Worm (Caenorhabditis elegans) whole organism, mixed stage, embryonic: ENCODE data around the gene sru-3.

Experiments
- M03D4.4 ChIP-seq: sonication (generic microtip); optimal IDR thresholded peaks from 2 replicates; lab custom pipeline; 2017; ENCODE audit warnings: mild to moderate bottlenecking, missing genetic modification characterization, missing compliant biosample characterization
- bed-3 ChIP-seq: fragments of 200-800 bp; sonication (Bioruptor generic); optimal IDR thresholded peaks from 3 replicates; lab custom pipeline; 2018; ENCODE audit warnings: mild to moderate bottlenecking, missing genetic modification characterization, moderate library complexity, missing compliant biosample characterization
- blmp-1 ChIP-seq: fragments of 150-350 bp; optimal IDR thresholded peaks from 2 replicates; lab custom pipeline; 2014; ENCODE audit warnings: missing biosample characterization, missing genetic modification characterization
- ceh-39 ChIP-seq: fragments of 150-350 bp; optimal IDR thresholded peaks from 2 replicates; lab custom pipeline; 2014; ENCODE audit warnings: missing biosample characterization, missing genetic modification characterization
- ceh-43 ChIP-seq: fragments of 200-800 bp; sonication (Bioruptor generic); optimal IDR thresholded peaks from 2 replicates; lab custom pipeline; 2018; ENCODE audit warnings: mild to moderate bottlenecking, missing genetic modification characterization, moderate library complexity, missing compliant biosample characterization
- ceh-83 ChIP-seq: fragments of 200-800 bp; sonication (Bioruptor generic); optimal IDR thresholded peaks from 2 replicates; lab custom pipeline; 2018; ENCODE audit warnings: mild to moderate bottlenecking, missing genetic modification characterization, missing compliant biosample characterization
- ces-1 ChIP-seq: fragments of 150-350 bp; optimal IDR thresholded peaks from 2 replicates; lab custom pipeline; 2014; ENCODE audit warnings: missing biosample characterization, missing genetic modification reagents, missing genetic modification characterization
- cnd-1 ChIP-seq: fragments of 200-800 bp; sonication (Bioruptor generic); optimal IDR thresholded peaks from 2 replicates; lab custom pipeline; 2018; ENCODE audit warnings: mild to moderate bottlenecking, missing genetic modification characterization, missing compliant biosample characterization
- drap-1 ChIP-seq: fragments of 200-800 bp; sonication (Bioruptor generic); optimal IDR thresholded peaks from 3 replicates; lab custom pipeline; 2018; ENCODE audit warnings: mild to moderate bottlenecking, missing genetic modification characterization, missing compliant biosample characterization
- elt-1 ChIP-seq: sonication (generic microtip); optimal IDR thresholded peaks from 2 replicates; lab custom pipeline; 2017; ENCODE audit warnings: missing genetic modification characterization, mild to moderate bottlenecking, missing compliant biosample characterization, antibody characterized with exemption, moderate library complexity, borderline replicate concordance; ENCODE audit not compliant: insufficient read depth
- elt-3 ChIP-seq: fragments of 150-350 bp; optimal IDR thresholded peaks from 2 replicates; lab custom pipeline; 2014; ENCODE audit warnings: missing biosample characterization, missing genetic modification characterization
- flh-1 ChIP-seq: fragments of 200-800 bp; sonication (Bioruptor generic); optimal IDR thresholded peaks from 2 replicates; lab custom pipeline; 2018; ENCODE audit warnings: mild to moderate bottlenecking, missing genetic modification characterization, moderate library complexity, missing compliant biosample characterization
- ham-2 ChIP-seq: fragments of 200-800 bp; sonication (Bioruptor generic); optimal IDR thresholded peaks from 2 replicates; lab custom pipeline; 2018; ENCODE audit warnings: mild to moderate bottlenecking, missing genetic modification characterization, missing compliant biosample characterization
- hlh-1 ChIP-seq: fragments of 150-350 bp; optimal IDR thresholded peaks from 2 replicates; lab custom pipeline; 2014; ENCODE audit warnings: missing biosample characterization, missing genetic modification reagents, missing genetic modification characterization
- lin-13 ChIP-seq: fragments of 150-350 bp; optimal IDR thresholded peaks from 2 replicates; lab custom pipeline; 2014; ENCODE audit warnings: missing biosample characterization, missing genetic modification characterization
- lin-32 ChIP-seq: fragments of 200-800 bp; sonication (Bioruptor generic); optimal IDR thresholded peaks from 2 replicates; lab custom pipeline; 2018; ENCODE audit warnings: mild to moderate bottlenecking, missing genetic modification characterization, missing compliant biosample characterization
- lsy-2 ChIP-seq: fragments of 150-350 bp; optimal IDR thresholded peaks from 2 replicates; lab custom pipeline; 2014; ENCODE audit warnings: missing biosample characterization, missing genetic modification characterization
- mab-5 ChIP-seq: fragments of 150-350 bp; optimal IDR thresholded peaks from 2 replicates; lab custom pipeline; 2014; ENCODE audit warnings: missing biosample characterization, missing genetic modification characterization
- mep-1 ChIP-seq: fragments of 150-350 bp; optimal IDR thresholded peaks from 2 replicates; lab custom pipeline; 2017; ENCODE audit warnings: missing biosample characterization, missing genetic modification reagents, missing genetic modification characterization, inconsistent platforms
- mls-2 ChIP-seq: sonication (generic microtip); optimal IDR thresholded peaks from 2 replicates; lab custom pipeline; 2016; ENCODE audit warnings: mild to moderate bottlenecking, missing genetic modification characterization, moderate library complexity, missing compliant biosample characterization
- nhr-12 ChIP-seq: fragments of 150-350 bp; optimal IDR thresholded peaks from 2 replicates; lab custom pipeline; 2014; ENCODE audit warnings: missing biosample characterization, missing genetic modification characterization
- nhr-2 ChIP-seq: fragments of 150-350 bp; optimal IDR thresholded peaks from 2 replicates; lab custom pipeline; 2014; ENCODE audit warnings: missing biosample characterization, missing genetic modification characterization
- nhr-237 ChIP-seq: fragments of 150-350 bp; optimal IDR thresholded peaks from 2 replicates; lab custom pipeline; 2014; ENCODE audit warnings: missing biosample characterization, missing genetic modification characterization
- nhr-28 ChIP-seq: fragments of 150-350 bp; optimal IDR thresholded peaks from 2 replicates; lab custom pipeline; 2014; ENCODE audit warnings: missing biosample characterization, missing genetic modification characterization
- nhr-76 ChIP-seq: sonication (generic microtip); optimal IDR thresholded peaks from 2 replicates; lab custom pipeline; 2017; ENCODE audit warnings: missing biosample characterization, missing genetic modification characterization
- pha-4 ChIP-seq: fragments of 150-350 bp; optimal IDR thresholded peaks from 2 replicates; lab custom pipeline; 2018; ENCODE audit warnings: missing biosample characterization, missing genetic modification reagents, missing genetic modification characterization
- sem-2 ChIP-seq: fragments of 200-800 bp; sonication (Bioruptor generic); optimal IDR thresholded peaks from 2 replicates; lab custom pipeline; 2018; ENCODE audit warnings: mild to moderate bottlenecking, missing genetic modification characterization, missing compliant biosample characterization
- snpc-4 ChIP-seq: fragments of 150-350 bp; optimal IDR thresholded peaks from 2 replicates; lab custom pipeline; 2014; ENCODE audit warnings: missing biosample characterization, missing genetic modification characterization
- sptf-1 ChIP-seq: sonication (generic microtip); optimal IDR thresholded peaks from 2 replicates; lab custom pipeline; 2017; ENCODE audit warnings: mild to moderate bottlenecking, missing genetic modification characterization, moderate library complexity, missing compliant biosample characterization
- tbx-8 ChIP-seq: fragments of 200-800 bp; sonication (Bioruptor generic); optimal IDR thresholded peaks from 2 replicates; lab custom pipeline; 2018; ENCODE audit warnings: mild to moderate bottlenecking, missing genetic modification characterization, moderate library complexity, missing compliant biosample characterization
- unc-120 ChIP-seq: sonication (generic microtip); optimal IDR thresholded peaks from 2 replicates; lab custom pipeline; 2017; ENCODE audit warnings: missing genetic modification characterization, missing compliant biosample characterization; ENCODE audit not compliant: poor library complexity, severe bottlenecking
- unc-39 ChIP-seq: fragments of 150-350 bp; optimal IDR thresholded peaks from 2 replicates; lab custom pipeline; 2014; ENCODE audit warnings: missing biosample characterization, missing genetic modification characterization
- unc-62 ChIP-seq: fragments of 150-350 bp; optimal IDR thresholded peaks from 2 replicates; lab custom pipeline; 2014; ENCODE audit warnings: missing biosample characterization, missing genetic modification reagents, missing genetic modification characterization
- zip-8 ChIP-seq: fragments of 150-350 bp; optimal IDR thresholded peaks from 2 replicates; lab custom pipeline; 2014; ENCODE audit warnings: missing biosample characterization, missing genetic modification characterization
- ztf-11 ChIP-seq: fragments of 150-350 bp; optimal IDR thresholded peaks from 2 replicates; lab custom pipeline; 2014; ENCODE audit warnings: missing biosample characterization, missing genetic modification characterization

sru-3 gene

ce11 chrIV:9508612-9509011 lies 12.2 kb downstream of the sru-3 start, which contains the start of gene ethe-1:
ethe-1 (minus strand) TSS chrIV:9508761.
- TF ChIP-seq ham-2 (GFP tag; lab: Kevin White, UChicago) (no peak), nhr-237 (tag; lab: Kevin White, UChicago) (no peak), unc-62 (no peak), bed-3 (GFP tag; lab: Kevin White, UChicago) (no peak), ceh-83 (GFP tag; lab: Kevin White, UChicago) (no peak), unc-39 (tag; lab: Kevin White, UChicago) (no peak), elt-3 (tag; lab: Kevin White, UChicago) (no peak), ztf-11 (tag; lab: Kevin White, UChicago) (no peak), unc-120 (tag; lab: Kevin White, UChicago) (no peak), drap-1 (GFP tag; lab: Kevin White, UChicago) (no peak), blmp-1 (no peak), mab-5 (tag; lab: Kevin White, UChicago) (no peak), ceh-43 (no peak), lsy-2 (no peak), ceh-39 (no peak), elt-1 (tag; lab: Kevin White, UChicago) (no peak), ces-1 (GFP tag; lab: Kevin White, UChicago) (no peak)

ce11 chrIV:9510439-9510838 lies 14.0 kb downstream of the sru-3 start, which contains the start of gene C33A12.4:
C33A12.4 (minus strand) TSS chrIV:9510569.
- TF ChIP-seq sem-2 (no peak), hlh-1 (tag; lab: Kevin White, UChicago) (no peak), lsy-2 (no peak)

DNA sequence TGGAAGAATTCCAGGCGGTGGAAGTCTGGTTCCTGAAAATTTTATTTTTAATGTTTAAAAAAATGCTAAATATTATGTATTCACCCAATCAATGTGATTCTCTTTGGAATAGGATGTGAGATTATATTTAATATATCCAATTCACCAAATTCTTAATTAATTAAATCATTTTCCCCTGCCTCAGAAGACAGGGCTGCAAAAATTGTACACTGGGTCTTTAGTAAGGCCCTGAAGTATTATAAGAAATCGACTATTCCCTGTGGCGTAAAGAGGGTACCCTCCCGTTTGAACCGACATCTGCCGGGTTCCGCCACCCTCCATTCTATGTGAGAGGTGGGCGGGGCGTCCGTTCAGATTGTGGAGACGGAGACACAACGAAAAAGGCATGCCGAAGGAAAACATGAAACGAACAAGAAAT lies 14.8 kb downstream of the sru-3 start:
- TF ChIP-seq sptf-1 (tag; lab: Kevin White, UChicago) (peak; percentile 23), sem-2 (no peak), snpc-4 (no peak), lin-13 (tag; lab: Kevin White, UChicago) (no peak), lsy-2 (peak; percentile 1), mep-1 (tag; lab: Kevin White, UChicago) (peak; percentile 18), nhr-28 (tag; lab: Kevin White, UChicago) (no peak), mab-5 (tag; lab: Kevin White, UChicago) (no peak), unc-39 (tag; lab: Kevin White, UChicago) (no peak), zip-8 (tag; lab: Kevin White, UChicago) (no peak), lin-32 (GFP tag; lab: Kevin White, UChicago) (no peak), ceh-43 (no peak), ceh-83 (GFP tag; lab: Kevin White, UChicago) (no peak), nhr-2 (peak; percentile 21), nhr-237 (tag; lab: Kevin White, UChicago) (peak; percentile 18), cnd-1 (tag; lab: Kevin White, UChicago) (peak; percentile 24), ceh-39 (peak; percentile 20), elt-3 (tag; lab: Kevin White, UChicago) (peak; percentile 33), drap-1 (GFP tag; lab: Kevin White, UChicago) (no peak), unc-62 (peak; percentile 1), tbx-8 (GFP tag; lab: Kevin White, UChicago) (no peak), unc-120 (tag; lab: Kevin White, UChicago) (peak; percentile 9), elt-1 (tag; lab: Kevin White, UChicago) (no peak), pha-4 (peak; percentile 26), ztf-11 (tag; lab: Kevin White, UChicago) (no peak), mls-2 (tag; lab: Kevin White, UChicago) (peak; percentile 52), flh-1 (peak; percentile 7), M03D4.4 (tag; lab: Kevin White, UChicago) (no peak), blmp-1 (peak; percentile 44), nhr-12 (no peak), bed-3 (GFP tag; lab: Kevin White, UChicago) (no peak), ces-1 (GFP tag; lab: Kevin White, UChicago) (peak; percentile 90), hlh-1 (tag; lab: Kevin White, UChicago) (no peak), ham-2 (GFP tag; lab: Kevin White, UChicago) (no peak), nhr-76 (no peak)
- TF ChIP-seq, all 35 proteins: peak for 15
